Fruit fly (Drosophila melanogaster) whole organism, embryonic: ENCODE measurements around the gene Atac2.

ENCODE experiments used
- Awh ChIP-seq: fragments of 200-800 bp; sonication (Bioruptor generic); IDR thresholded peaks from 2 replicates; pipeline ENCODE4, ENCODE4 v1.3.6; 2022; ENCODE audit warnings: missing biosample characterization, missing genetic modification characterization
- CG10366 ChIP-seq: fragments of 200-800 bp; sonication (Bioruptor generic); IDR thresholded peaks from 2 replicates; pipeline ENCODE4 v1.3.6; 2022; ENCODE audit warnings: missing biosample characterization, missing genetic modification characterization
- CG10543 ChIP-seq: fragments of 200-800 bp; sonication (Bioruptor generic); optimal IDR thresholded peaks from 3 replicates; lab custom pipeline; 2017; ENCODE audit warnings: missing biosample characterization, mild to moderate bottlenecking, missing genetic modification characterization, moderate library complexity
- CG12236 ChIP-seq: fragments of 200-800 bp; sonication (Bioruptor generic); optimal IDR thresholded peaks from 2 replicates; lab custom pipeline; 2016; ENCODE audit warnings: missing biosample characterization, missing genetic modification characterization
- CG13775 ChIP-seq: fragments of 200-800 bp; sonication (Bioruptor generic); optimal IDR thresholded peaks from 3 replicates; lab custom pipeline; 2017; ENCODE audit warnings: missing biosample characterization, mild to moderate bottlenecking, missing genetic modification characterization
- CG17568 ChIP-seq: fragments of 200-800 bp; sonication (Bioruptor generic); optimal IDR thresholded peaks from 2 replicates; lab custom pipeline; 2018; ENCODE audit warnings: missing biosample characterization, mild to moderate bottlenecking, missing genetic modification characterization, moderate library complexity
- CG17612 ChIP-seq: fragments of 200-800 bp; sonication (Bioruptor generic); IDR thresholded peaks from 2 replicates; pipeline ENCODE4 v1.3.6; 2022; ENCODE audit warnings: missing biosample characterization, missing genetic modification characterization
- CG18619 ChIP-seq: fragments of 200-800 bp; sonication (Bioruptor generic); optimal IDR thresholded peaks from 3 replicates; lab custom pipeline; 2017; ENCODE audit warnings: missing biosample characterization, mild to moderate bottlenecking, missing genetic modification characterization
- CG2678 ChIP-seq: fragments of 200-800 bp; sonication (Bioruptor generic); optimal IDR thresholded peaks from 3 replicates; lab custom pipeline; 2019; ENCODE audit warnings: missing biosample characterization, mild to moderate bottlenecking, missing genetic modification characterization, moderate library complexity
- CG30431 ChIP-seq: fragments of 200-800 bp; sonication (Bioruptor generic); optimal IDR thresholded peaks from 2 replicates; lab custom pipeline; 2017; ENCODE audit warnings: missing biosample characterization, missing genetic modification characterization
- CG32532 ChIP-seq: fragments of 200-800 bp; sonication (Bioruptor generic); IDR thresholded peaks from 2 replicates; pipeline ENCODE4 v1.3.6; 2022; ENCODE audit warnings: missing biosample characterization, missing genetic modification characterization
- CG3407 ChIP-seq: fragments of 200-800 bp; sonication (Bioruptor generic); optimal IDR thresholded peaks from 2 replicates; lab custom pipeline; 2018; ENCODE audit warnings: missing biosample characterization, mild to moderate bottlenecking, missing genetic modification characterization
- CG4328 ChIP-seq: fragments of 200-800 bp; sonication (Bioruptor generic); optimal IDR thresholded peaks from 3 replicates; lab custom pipeline; 2017; ENCODE audit warnings: missing biosample characterization, missing genetic modification reagents, missing genetic modification characterization
- CG6813 ChIP-seq: fragments of 200-800 bp; sonication (Bioruptor generic); optimal IDR thresholded peaks from 2 replicates; lab custom pipeline; 2017; ENCODE audit warnings: missing biosample characterization, missing genetic modification characterization, mild to moderate bottlenecking, moderate library complexity, missing genetic modification reagents
- CG8290 ChIP-seq, 3 experiments: fragments of 200-800 bp; sonication (Bioruptor generic); optimal IDR thresholded peaks; 2 replicates each; lab custom pipeline; 2016 to 2019; ENCODE audit warnings: missing biosample characterization in 3 of 3, missing genetic modification characterization in 3 of 3, mild to moderate bottlenecking in 2 of 3, moderate library complexity in 1 of 3
- CG8765 ChIP-seq: fragments of 200-800 bp; sonication (Bioruptor generic); IDR thresholded peaks from 2 replicates; pipeline ENCODE4 v1.3.6; 2022; ENCODE audit warnings: missing biosample characterization, missing genetic modification characterization
- CG8924 ChIP-seq: fragments of 200-800 bp; optimal IDR thresholded peaks from 3 replicates; lab custom pipeline; 2019; ENCODE audit warnings: missing biosample characterization, mild to moderate bottlenecking, missing genetic modification characterization, moderate library complexity
- Deaf1 ChIP-seq: fragments of 200-800 bp; optimal IDR thresholded peaks from 3 replicates; lab custom pipeline; 2019; ENCODE audit warnings: missing biosample characterization, mild to moderate bottlenecking, missing genetic modification characterization, moderate library complexity
- Doc2 ChIP-seq: fragments of 200-800 bp; sonication (Bioruptor generic); IDR thresholded peaks from 2 replicates; pipeline ENCODE4 v1.3.6; 2022; ENCODE audit warnings: missing biosample characterization, missing genetic modification characterization
- Gsc ChIP-seq: fragments of 200-800 bp; sonication (Bioruptor generic); IDR thresholded peaks from 2 replicates; pipeline ENCODE4 v1.3.6; 2022; ENCODE audit warnings: missing biosample characterization, missing genetic modification characterization
- H2.0 ChIP-seq: fragments of 200-800 bp; sonication (Bioruptor generic); IDR thresholded peaks from 2 replicates; pipeline ENCODE4 v1.3.6; 2022; ENCODE audit warnings: missing biosample characterization, missing genetic modification characterization
- Hand ChIP-seq: fragments of 200-800 bp; sonication (Bioruptor generic); optimal IDR thresholded peaks from 2 replicates; lab custom pipeline; 2017; ENCODE audit warnings: mild to moderate bottlenecking, missing biosample characterization, missing genetic modification reagents, missing genetic modification characterization
- Hey ChIP-seq: fragments of 200-800 bp; sonication (Bioruptor generic); optimal IDR thresholded peaks from 3 replicates; lab custom pipeline; 2018; ENCODE audit warnings: missing biosample characterization, mild to moderate bottlenecking, missing genetic modification characterization
- MBD-R2 ChIP-seq: fragments of 200-800 bp; sonication (Bioruptor generic); IDR thresholded peaks from 2 replicates; pipeline ENCODE4 v1.3.6; 2022; ENCODE audit warnings: missing biosample characterization, missing genetic modification characterization
- Nf-YC ChIP-seq: fragments of 200-800 bp; optimal IDR thresholded peaks from 3 replicates; lab custom pipeline; 2019; ENCODE audit warnings: missing biosample characterization, mild to moderate bottlenecking, missing genetic modification characterization, moderate library complexity
- NfI ChIP-seq: fragments of 200-800 bp; sonication (Bioruptor generic); optimal IDR thresholded peaks from 3 replicates; lab custom pipeline; 2018; ENCODE audit warnings: missing biosample characterization, mild to moderate bottlenecking, missing genetic modification characterization, moderate library complexity
- Poxn ChIP-seq: fragments of 200-800 bp; sonication (Bioruptor generic); IDR thresholded peaks from 2 replicates; pipeline ENCODE4 v1.3.6; 2022; ENCODE audit warnings: missing biosample characterization, missing genetic modification characterization
- Spps ChIP-seq: fragments of 200-800 bp; sonication (Bioruptor generic); optimal IDR thresholded peaks from 2 replicates; lab custom pipeline; 2018; ENCODE audit warnings: missing biosample characterization, mild to moderate bottlenecking, missing genetic modification characterization
- Vsx1 ChIP-seq: fragments of 200-800 bp; sonication (Bioruptor generic); optimal IDR thresholded peaks from 2 replicates; lab custom pipeline; 2017; ENCODE audit warnings: missing biosample characterization, mild to moderate bottlenecking, missing genetic modification characterization, missing genetic modification reagents
- YL-1 ChIP-seq: fragments of 200-800 bp; sonication (Bioruptor generic); optimal IDR thresholded peaks from 3 replicates; lab custom pipeline; 2017; ENCODE audit warnings: missing biosample characterization, mild to moderate bottlenecking, missing genetic modification characterization
- abd-A ChIP-seq: fragments of 200-800 bp; sonication (Bioruptor generic); optimal IDR thresholded peaks from 3 replicates; lab custom pipeline; 2019; ENCODE audit warnings: missing biosample characterization, mild to moderate bottlenecking, missing genetic modification characterization, moderate library complexity
- ac ChIP-seq: fragments of 200-800 bp; sonication (Bioruptor generic); optimal IDR thresholded peaks from 3 replicates; lab custom pipeline; 2017; ENCODE audit warnings: missing biosample characterization, mild to moderate bottlenecking, missing genetic modification characterization
- bsh ChIP-seq, 2 experiments: fragments of 200-800 bp; sonication (Bioruptor generic); optimal IDR thresholded peaks; 2 replicates each; lab custom pipeline; 2017 to 2018; ENCODE audit warnings: mild to moderate bottlenecking in 2 of 2, missing biosample characterization in 2 of 2, missing genetic modification characterization in 2 of 2, moderate library complexity in 1 of 2
- chinmo ChIP-seq: fragments of 200-800 bp; sonication (Bioruptor generic); IDR thresholded peaks from 4 replicates; pipeline ENCODE4 v1.3.6; 2022; ENCODE audit warnings: missing biosample characterization, missing genetic modification characterization; ENCODE audit not compliant: partially characterized antibody
- croc ChIP-seq: fragments of 200-800 bp; sonication (Bioruptor generic); conservative IDR thresholded peaks from 3 replicates; pipeline ENCODE4 v1.3.6; 2022; ENCODE audit warnings: missing biosample characterization, missing genetic modification characterization
- dimm ChIP-seq: fragments of 200-800 bp; sonication (Bioruptor generic); IDR thresholded peaks from 2 replicates; pipeline ENCODE4 v1.3.6; 2022; ENCODE audit warnings: missing biosample characterization, missing genetic modification characterization
- jigr1 ChIP-seq: fragments of 200-800 bp; sonication (Bioruptor generic); IDR thresholded peaks from 3 replicates; pipeline ENCODE4 v1.3.6; 2022; ENCODE audit warnings: missing biosample characterization, missing genetic modification characterization
- ken ChIP-seq: fragments of 200-800 bp; sonication (Bioruptor generic); IDR thresholded peaks from 3 replicates; pipeline ENCODE4 v1.3.6; 2022; ENCODE audit warnings: missing biosample characterization, missing genetic modification characterization
- pho ChIP-seq: fragments of 200-800 bp; sonication (Bioruptor generic); optimal IDR thresholded peaks from 2 replicates; lab custom pipeline; 2016; ENCODE audit warnings: missing biosample characterization, missing genetic modification characterization
- pnt ChIP-seq: fragments of 200-800 bp; sonication (Bioruptor generic); optimal IDR thresholded peaks from 3 replicates; lab custom pipeline; 2016; ENCODE audit warnings: missing biosample characterization, missing genetic modification characterization
- rib ChIP-seq: fragments of 200-800 bp; sonication (Bioruptor generic); IDR thresholded peaks from 2 replicates; pipeline ENCODE4 v1.3.6; 2022; ENCODE audit warnings: missing biosample characterization, missing genetic modification characterization
- seq ChIP-seq: fragments of 200-800 bp; sonication (Bioruptor generic); IDR thresholded peaks from 2 replicates; pipeline ENCODE4 v1.3.6; 2022; ENCODE audit warnings: missing biosample characterization, missing genetic modification characterization
- slbo ChIP-seq: fragments of 200-800 bp; sonication (Bioruptor generic); IDR thresholded peaks from 2 replicates; pipeline ENCODE4 v1.3.6; 2022; ENCODE audit warnings: missing biosample characterization, missing genetic modification characterization
- trem ChIP-seq: fragments of 200-800 bp; optimal IDR thresholded peaks from 3 replicates; lab custom pipeline; 2019; ENCODE audit warnings: missing biosample characterization, mild to moderate bottlenecking, missing genetic modification characterization, moderate library complexity
- wek ChIP-seq: fragments of 200-800 bp; sonication (Bioruptor generic); optimal IDR thresholded peaks from 3 replicates; lab custom pipeline; 2018; ENCODE audit warnings: missing biosample characterization, mild to moderate bottlenecking, missing genetic modification characterization, moderate library complexity
- zen ChIP-seq: fragments of 200-800 bp; sonication (Bioruptor generic); optimal IDR thresholded peaks from 3 replicates; lab custom pipeline; 2018; ENCODE audit warnings: missing biosample characterization, mild to moderate bottlenecking, missing genetic modification characterization, moderate library complexity
- zfh1 ChIP-seq: fragments of 200-800 bp; sonication (Bioruptor generic); IDR thresholded peaks from 3 replicates; pipeline ENCODE4 v1.3.6; 2022; ENCODE audit warnings: missing biosample characterization, missing genetic modification characterization
- zfh2 ChIP-seq: fragments of 200-800 bp; sonication (Bioruptor generic); optimal IDR thresholded peaks from 2 replicates; lab custom pipeline; 2016; ENCODE audit warnings: missing biosample characterization, missing genetic modification characterization

Atac2 gene

DNA sequence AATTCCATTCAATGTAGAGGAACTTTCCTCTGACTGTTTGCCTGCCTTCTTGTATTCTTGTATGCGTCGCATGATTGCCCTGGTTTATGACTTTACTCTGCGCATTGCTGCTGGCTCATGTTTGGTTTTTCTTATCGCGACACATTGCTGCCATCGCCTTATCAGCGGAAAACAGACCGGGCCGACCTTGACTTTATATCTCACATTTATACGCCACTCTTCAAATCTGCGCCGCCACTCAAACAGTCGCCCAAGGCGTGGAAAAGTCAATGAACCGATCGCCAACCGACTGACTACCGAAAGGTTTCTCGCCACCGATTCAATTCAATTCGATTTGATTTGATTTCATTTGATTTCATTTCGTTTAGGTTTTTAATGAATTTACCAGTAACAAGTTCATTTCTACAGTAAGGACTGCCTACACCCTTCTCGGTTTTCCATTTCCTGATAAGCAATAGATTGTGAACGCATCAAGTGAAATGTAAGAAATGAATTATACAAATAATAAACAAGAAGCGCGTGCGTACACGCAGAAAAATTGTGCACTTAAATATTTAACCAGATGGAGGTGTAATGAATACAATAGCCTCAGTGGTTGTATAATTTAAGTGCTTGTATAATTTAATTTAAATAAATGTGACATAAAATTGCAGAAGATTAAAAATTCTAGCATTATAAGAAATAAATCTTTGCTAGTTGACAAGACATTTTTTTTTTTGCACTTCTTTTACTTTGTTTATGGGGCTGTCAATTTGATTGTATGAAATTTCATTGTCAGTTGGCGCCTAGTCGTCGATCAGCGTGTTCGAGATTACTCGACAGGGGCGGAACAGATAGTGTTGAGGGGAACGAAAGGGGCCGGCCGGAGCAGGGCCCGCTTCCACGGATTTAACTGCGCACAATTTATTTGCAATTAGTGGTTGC lies 45.6 kb downstream of the Atac2 start (continued):
- TF ChIP-seq Gsc (no peak), CG4328 (GFP tag; lab: Kevin White, UChicago) (no peak), Deaf1 (peak; percentile 41), CG10366 (GFP tag; lab: Robert Waterston, UW) (no peak), NfI (GFP tag; lab: Kevin White, UChicago) (no peak), MBD-R2 (GFP tag; lab: Robert Waterston, UW) (no peak), CG6813 (GFP tag; lab: Kevin White, UChicago) (no peak), zfh2 (no peak), bsh (GFP tag; optimal IDR thresholded peaks at IDR 0.05; lab: Kevin White, UChicago) (peak in 1 of 2 experiments; percentile 58), Doc2 (GFP tag; lab: Robert Waterston, UW) (no peak), slbo (peak; percentile 28; the same call in 1 of the 2 replicates), YL-1 (GFP tag; lab: Kevin White, UChicago) (no peak), zfh1 (GFP tag; lab: Robert Waterston, UW) (peak; percentile 20; the same call in 1 of the 3 replicates), Poxn (GFP tag; lab: Robert Waterston, UW) (no peak), CG8924 (tag; lab: Kevin White, UChicago) (peak; percentile 29), CG3407 (GFP tag; lab: Kevin White, UChicago) (no peak), Hey (tag; lab: Kevin White, UChicago) (peak; percentile 8), CG8765 (GFP tag; lab: Robert Waterston, UW) (no peak), abd-A (no peak), chinmo (GFP tag; lab: Robert Waterston, UW) (0 out of 4 replicates have a peak, but pooled peaks have one; percentile 68), dimm (no peak), Vsx1 (GFP tag; lab: Kevin White, UChicago) (no peak), ac (GFP tag; lab: Kevin White, UChicago) (no peak), jigr1 (GFP tag; lab: Robert Waterston, UW) (no peak), CG12236 (GFP tag; lab: Kevin White, UChicago) (no peak), CG8290 (GFP tag; optimal IDR thresholded peaks at IDR 0.05; lab: Kevin White, UChicago) (no peak), CG8290 (tag; optimal IDR thresholded peaks at IDR 0.05; lab: Kevin White, UChicago) (peak in 1 of 2 experiments; percentile 7), CG32532 (GFP tag; lab: Robert Waterston, UW) (0 out of 2 replicates have a peak, but pooled peaks have one; percentile 17), CG17612 (GFP tag; lab: Robert Waterston, UW) (no peak), Awh (0 out of 2 replicates have a peak, but pooled peaks have one; percentile 12), CG30431 (GFP tag; lab: Kevin White, UChicago) (no peak), trem (tag; lab: Kevin White, UChicago) (no peak), wek (GFP tag; lab: Kevin White, UChicago) (no peak), rib (GFP tag; lab: Robert Waterston, UW) (no peak), CG13775 (peak; percentile 26), pho (GFP tag; lab: Kevin White, UChicago) (no peak), Hand (GFP tag; lab: Kevin White, UChicago) (no peak), zen (tag; lab: Kevin White, UChicago) (no peak), Nf-YC (tag; lab: Kevin White, UChicago) (no peak), Spps (no peak), seq (GFP tag; lab: Robert Waterston, UW) (no peak), CG17568 (GFP tag; lab: Kevin White, UChicago) (no peak), CG2678 (tag; lab: Kevin White, UChicago) (peak; percentile 48), ken (GFP tag; lab: Robert Waterston, UW) (no peak; the same call in 2 of the 3 replicates), croc (no peak), CG10543 (GFP tag; lab: Kevin White, UChicago) (peak; percentile 64), pnt (GFP tag; lab: Kevin White, UChicago) (no peak), H2.0 (no peak), CG18619 (no peak)
